Fruit fly (Drosophila melanogaster) whole organism, wandering third instar larva: Measurements from ENCODE around the gene CG16782.

ENCODE experiments used
- Abd-B ChIP-seq: fragments of >200 bp; optimal IDR thresholded peaks from 2 replicates; lab custom pipeline; 2017; ENCODE audit warnings: missing biosample characterization, missing genetic modification characterization
- CG32264 ChIP-seq: fragments of 200-800 bp; sonication (Bioruptor generic); optimal IDR thresholded peaks from 2 replicates; lab custom pipeline; 2016; ENCODE audit warnings: missing biosample characterization, missing genetic modification characterization
- CG9705 ChIP-seq: fragments of 200-800 bp; sonication (Bioruptor generic); optimal IDR thresholded peaks from 2 replicates; lab custom pipeline; 2018; ENCODE audit warnings: missing biosample characterization, mild to moderate bottlenecking, missing genetic modification characterization
- CrebA ChIP-seq: fragments of 200-800 bp; sonication (Bioruptor generic); optimal IDR thresholded peaks from 2 replicates; lab custom pipeline; 2016; ENCODE audit warnings: missing biosample characterization, mild to moderate bottlenecking, missing genetic modification characterization, borderline replicate concordance
- Dfd ChIP-seq: fragments of >200 bp; optimal IDR thresholded peaks from 2 replicates; lab custom pipeline; 2017; ENCODE audit warnings: missing biosample characterization, missing genetic modification characterization
- Dif ChIP-seq: fragments of 200-275, 200-300 bp; sonication (Bioruptor generic); optimal IDR thresholded peaks from 2 replicates; lab custom pipeline; 2018; ENCODE audit warnings: missing biosample characterization, missing genetic modification characterization; ENCODE audit not compliant: partially characterized antibody
- GATAd ChIP-seq: sonication (Bioruptor generic); optimal IDR thresholded peaks from 2 replicates; lab custom pipeline; 2016; ENCODE audit warnings: missing biosample characterization, missing genetic modification characterization
- HLH106 ChIP-seq: fragments of 200-800 bp; optimal IDR thresholded peaks from 3 replicates; lab custom pipeline; 2019; ENCODE audit warnings: missing biosample characterization, mild to moderate bottlenecking, missing genetic modification characterization, moderate library complexity
- Hnf4 ChIP-seq: fragments of 200-800 bp; sonication (Bioruptor generic); optimal IDR thresholded peaks from 2 replicates; lab custom pipeline; 2016; ENCODE audit warnings: missing biosample characterization, mild to moderate bottlenecking, missing genetic modification characterization
- Hr78 ChIP-seq: fragments of >200 bp; optimal IDR thresholded peaks from 2 replicates; lab custom pipeline; 2017; ENCODE audit warnings: missing biosample characterization, missing genetic modification characterization
- Hr83 ChIP-seq: fragments of 200-300 bp; sonication (Bioruptor generic); optimal IDR thresholded peaks from 2 replicates; lab custom pipeline; 2016; ENCODE audit warnings: missing biosample characterization, mild to moderate bottlenecking, missing genetic modification characterization, moderate library complexity; ENCODE audit not compliant: poor library complexity, severe bottlenecking
- Myc ChIP-seq: fragments of >200 bp; optimal IDR thresholded peaks from 2 replicates; lab custom pipeline; 2017
- N ChIP-seq: fragments of >200 bp; optimal IDR thresholded peaks from 2 replicates; lab custom pipeline; 2018; ENCODE audit warnings: missing biosample characterization, missing external identifiers, missing genetic modification characterization
- OdsH ChIP-seq: fragments of 200-800 bp; sonication (Bioruptor generic); optimal IDR thresholded peaks from 2 replicates; lab custom pipeline; 2016; ENCODE audit warnings: missing biosample characterization, mild to moderate bottlenecking, missing genetic modification characterization
- Rel ChIP-seq, 2 experiments: fragments of 200-800 bp; sonication (Bioruptor generic) in 1 of 2; optimal IDR thresholded peaks; 2 replicates in 1 of 2; 3 replicates in 1 of 2; lab custom pipeline; 2016 to 2019; ENCODE audit warnings: mild to moderate bottlenecking in 2 of 2, missing biosample characterization in 2 of 2, missing genetic modification characterization in 2 of 2, moderate library complexity in 1 of 2
- Sp1 ChIP-seq: fragments of 200-800 bp; sonication (Bioruptor generic); optimal IDR thresholded peaks from 3 replicates; lab custom pipeline; 2019; ENCODE audit warnings: missing biosample characterization, mild to moderate bottlenecking, missing genetic modification characterization, moderate library complexity
- Vsx2 ChIP-seq: fragments of 200-300, 225-300 bp; sonication (Bioruptor generic); optimal IDR thresholded peaks from 2 replicates; lab custom pipeline; 2018; ENCODE audit warnings: missing biosample characterization, missing genetic modification characterization; ENCODE audit not compliant: partially characterized antibody
- br ChIP-seq: fragments of 200-800 bp; sonication (Bioruptor generic); optimal IDR thresholded peaks from 2 replicates; lab custom pipeline; 2016; ENCODE audit warnings: missing biosample characterization, missing genetic modification characterization
- brk ChIP-seq: fragments of 200-800 bp; sonication (Bioruptor generic); optimal IDR thresholded peaks from 2 replicates; lab custom pipeline; 2016; ENCODE audit warnings: missing biosample characterization, mild to moderate bottlenecking, missing genetic modification characterization
- dl ChIP-seq, 2 experiments: fragments of 175-275, 200-275 bp in 1 of 2; fragments of 200-275 bp in 1 of 2; sonication (Bioruptor generic); optimal IDR thresholded peaks; lab custom pipeline; 2018; ENCODE audit warnings: mild to moderate bottlenecking in 2 of 2, missing biosample characterization in 2 of 2, missing genetic modification characterization in 2 of 2, moderate library complexity in 2 of 2; ENCODE audit not compliant: partially characterized antibody in 2 of 2, insufficient read depth in 1 of 2
- dmrt93B ChIP-seq: fragments of 200-800 bp; sonication (Bioruptor generic); optimal IDR thresholded peaks from 2 replicates; lab custom pipeline; 2018; ENCODE audit warnings: missing biosample characterization, mild to moderate bottlenecking, missing genetic modification characterization
- dsf ChIP-seq: sonication (Bioruptor generic); optimal IDR thresholded peaks from 2 replicates; lab custom pipeline; 2016; ENCODE audit warnings: missing biosample characterization, missing genetic modification characterization, borderline replicate concordance
- ey ChIP-seq: fragments of 200-800 bp; sonication (Bioruptor generic); optimal IDR thresholded peaks from 2 replicates; lab custom pipeline; 2016; ENCODE audit warnings: missing biosample characterization, missing genetic modification characterization
- foxo ChIP-seq, 2 experiments: fragments of 200-800 bp; sonication (Bioruptor generic); optimal IDR thresholded peaks; 2 replicates in 1 of 2; 3 replicates in 1 of 2; lab custom pipeline; 2016 to 2017; ENCODE audit warnings: missing biosample characterization in 2 of 2, missing genetic modification characterization in 2 of 2
- fru ChIP-seq: fragments of 200-800 bp; sonication (Bioruptor generic); optimal IDR thresholded peaks from 3 replicates; lab custom pipeline; 2016; ENCODE audit warnings: missing biosample characterization, mild to moderate bottlenecking, missing genetic modification characterization
- h ChIP-seq: fragments of 200-800 bp; sonication (Bioruptor generic); optimal IDR thresholded peaks from 3 replicates; lab custom pipeline; 2016; ENCODE audit warnings: missing biosample characterization, mild to moderate bottlenecking, missing genetic modification characterization
- jim ChIP-seq: fragments of 175-275, 200-325 bp; sonication (Bioruptor generic); optimal IDR thresholded peaks from 2 replicates; lab custom pipeline; 2016; ENCODE audit warnings: missing biosample characterization, mild to moderate bottlenecking, missing genetic modification characterization
- lola ChIP-seq: fragments of >200 bp; optimal IDR thresholded peaks from 2 replicates; lab custom pipeline; 2017; ENCODE audit warnings: missing biosample characterization, missing genetic modification characterization
- pan ChIP-seq: fragments of >200 bp; optimal IDR thresholded peaks from 2 replicates; lab custom pipeline; 2017
- psq ChIP-seq: fragments of 200-800 bp; sonication (Bioruptor generic); optimal IDR thresholded peaks from 3 replicates; lab custom pipeline; 2017; ENCODE audit warnings: missing biosample characterization, mild to moderate bottlenecking, missing genetic modification characterization, moderate library complexity
- rgr ChIP-seq: fragments of 200-800 bp; sonication (Bioruptor generic); optimal IDR thresholded peaks from 3 replicates; lab custom pipeline; 2016; ENCODE audit warnings: missing biosample characterization, mild to moderate bottlenecking, missing genetic modification characterization
- sage ChIP-seq: fragments of 200-800 bp; sonication (Bioruptor generic); optimal IDR thresholded peaks from 2 replicates; lab custom pipeline; 2016; ENCODE audit warnings: missing biosample characterization, mild to moderate bottlenecking, missing genetic modification characterization
- sv ChIP-seq: fragments of 200-800 bp; sonication (Bioruptor generic); optimal IDR thresholded peaks from 3 replicates; lab custom pipeline; 2016; ENCODE audit warnings: missing biosample characterization, missing genetic modification characterization
- tai ChIP-seq: sonication (Bioruptor generic); optimal IDR thresholded peaks from 2 replicates; lab custom pipeline; 2016; ENCODE audit warnings: missing biosample characterization, missing genetic modification characterization
- usp ChIP-seq: fragments of >200 bp; optimal IDR thresholded peaks from 2 replicates; lab custom pipeline; 2017; ENCODE audit warnings: missing biosample characterization, missing genetic modification characterization
- woc ChIP-seq: sonication (Bioruptor generic); optimal IDR thresholded peaks from 2 replicates; lab custom pipeline; 2016; ENCODE audit warnings: missing biosample characterization, mild to moderate bottlenecking, missing genetic modification characterization

Gene CG16782

dm6 chrX:3448893-3449394 is 11.1 kb downstream of the CG16782 start, which contains the start of gene CG12535:
Gene CG12535 (minus strand): TSS chrX:3448943.
- TF ChIP-seq psq (GFP tag; lab: Kevin White, UChicago) (no peak), lola (no peak), sage (GFP tag; lab: Kevin White, UChicago) (no peak), rgr (no peak)
- TF ChIP-seq, all 38 proteins: peak for 0

- TF ChIP-seq N (GFP tag; lab: Kevin White, UChicago): no peak
- TF ChIP-seq rgr: peak; percentile 34
- TF ChIP-seq lola: no peak
- peak; percentile 20 for TF ChIP-seq OdsH (GFP tag; lab: Kevin White, UChicago)
- TF ChIP-seq foxo (GFP tag; optimal IDR thresholded peaks at IDR 0.05; lab: Kevin White, UChicago): peak in 1 of 2 experiments; percentile 57
- peak; percentile 44 for TF ChIP-seq fru (GFP tag; lab: Kevin White, UChicago)
- no peak for TF ChIP-seq Hr78
- peak; percentile 29 for TF ChIP-seq ey (GFP tag; lab: Kevin White, UChicago)
- no peak for TF ChIP-seq pan
- no peak for TF ChIP-seq CG32264 (GFP tag; lab: Kevin White, UChicago)
- TF ChIP-seq Rel (GFP tag; optimal IDR thresholded peaks at IDR 0.05; lab: Kevin White, UChicago): no peak
- TF ChIP-seq Rel (tag; optimal IDR thresholded peaks at IDR 0.05; lab: Kevin White, UChicago): no peak
- peak; percentile 10 for TF ChIP-seq woc (GFP tag; lab: Kevin White, UChicago)
- peak; percentile 4 for TF ChIP-seq dmrt93B (GFP tag; lab: Kevin White, UChicago)
- no peak for TF ChIP-seq usp (GFP tag; lab: Kevin White, UChicago)
- TF ChIP-seq sv: no peak
- TF ChIP-seq h (GFP tag; lab: Kevin White, UChicago): peak; percentile 53
- TF ChIP-seq HLH106 (tag; lab: Kevin White, UChicago): no peak
- TF ChIP-seq psq (GFP tag; lab: Kevin White, UChicago): no peak
- TF ChIP-seq Hr83 (GFP tag; lab: Kevin White, UChicago): no peak
- no peak for TF ChIP-seq sage (GFP tag; lab: Kevin White, UChicago)
- no peak for TF ChIP-seq Myc (lab: Kevin White, UChicago)
- TF ChIP-seq dl (GFP tag; optimal IDR thresholded peaks at IDR 0.05; lab: Kevin White, UChicago; ENCODE audit: insufficient read depth in 1 of 2, partially characterized antibody in 2 of 2): no peak
Observed at dm6 chrX:3447718-3448523, 12.1 kb downstream of the CG16782 start.

- TF ChIP-seq h (GFP tag; lab: Kevin White, UChicago): peak; percentile 7
- no peak for TF ChIP-seq br
- peak; percentile 46 for TF ChIP-seq psq (GFP tag; lab: Kevin White, UChicago)
- peak; percentile 1 for TF ChIP-seq rgr
- TF ChIP-seq Sp1 (GFP tag; lab: Kevin White, UChicago): peak; percentile 21
Observed at dm6 chrX:3446650-3447049, 13.4 kb downstream of the CG16782 start.

- no peak for TF ChIP-seq dsf (GFP tag; lab: Kevin White, UChicago)
- TF ChIP-seq, all 38 proteins: peak for 0
Observed at dm6 chrX:3446157-3446556, 13.9 kb downstream of the CG16782 start.

- TF ChIP-seq sv: no peak
- peak; percentile 22 for TF ChIP-seq Sp1 (GFP tag; lab: Kevin White, UChicago)
- TF ChIP-seq woc (GFP tag; lab: Kevin White, UChicago): no peak
- TF ChIP-seq Rel (GFP tag; optimal IDR thresholded peaks at IDR 0.05; lab: Kevin White, UChicago): no peak
- no peak for TF ChIP-seq Rel (tag; optimal IDR thresholded peaks at IDR 0.05; lab: Kevin White, UChicago)
- TF ChIP-seq br: no peak
- TF ChIP-seq pan: no peak
- TF ChIP-seq Hnf4 (GFP tag; lab: Kevin White, UChicago): no peak
- TF ChIP-seq rgr: peak; percentile 52
- TF ChIP-seq dsf (GFP tag; lab: Kevin White, UChicago): no peak
- peak in 1 of 2 experiments; percentile 64 for TF ChIP-seq foxo (GFP tag; optimal IDR thresholded peaks at IDR 0.05; lab: Kevin White, UChicago)
- TF ChIP-seq CrebA (GFP tag; lab: Kevin White, UChicago): no peak
- no peak for TF ChIP-seq Myc (lab: Kevin White, UChicago)
- TF ChIP-seq brk (GFP tag; lab: Kevin White, UChicago): no peak
- no peak for TF ChIP-seq Abd-B (GFP tag; lab: Kevin White, UChicago)
- TF ChIP-seq tai (GFP tag; lab: Kevin White, UChicago): no peak
- TF ChIP-seq usp (GFP tag; lab: Kevin White, UChicago): no peak
- peak; percentile 34 for TF ChIP-seq psq (GFP tag; lab: Kevin White, UChicago)
- TF ChIP-seq jim (GFP tag; lab: Kevin White, UChicago): no peak
- TF ChIP-seq GATAd: no peak
- peak; percentile 51 for TF ChIP-seq HLH106 (tag; lab: Kevin White, UChicago)
- no peak for TF ChIP-seq Dif
- TF ChIP-seq dmrt93B (GFP tag; lab: Kevin White, UChicago): peak; percentile 53
- no peak for TF ChIP-seq Hr78
- no peak for TF ChIP-seq Vsx2 (GFP tag; lab: Kevin White, UChicago)
- TF ChIP-seq Hr83 (GFP tag; lab: Kevin White, UChicago): no peak
- TF ChIP-seq OdsH (GFP tag; lab: Kevin White, UChicago): peak; percentile 7
- no peak for TF ChIP-seq Dfd (GFP tag; lab: Kevin White, UChicago)
- no peak for TF ChIP-seq CG9705 (GFP tag; lab: Kevin White, UChicago)
- TF ChIP-seq ey (GFP tag; lab: Kevin White, UChicago): no peak
- no peak for TF ChIP-seq sage (GFP tag; lab: Kevin White, UChicago)
Observed at dm6 chrX:3444800-3445199, 15.2 kb downstream of the CG16782 start.
